Fruit fly (Drosophila melanogaster) whole organism, embryonic: ENCODE results near the gene CG1172.

Experiments
- ATbp ChIP-seq: fragments of 200-800 bp; sonication (Bioruptor generic); optimal IDR thresholded peaks from 2 replicates; lab custom pipeline; 2017; ENCODE audit warnings: missing biosample characterization, mild to moderate bottlenecking, missing genetic modification characterization, missing genetic modification reagents
- Abd-B ChIP-seq: fragments of 200-800 bp; sonication (Bioruptor generic); optimal IDR thresholded peaks from 2 replicates; lab custom pipeline; 2018; ENCODE audit warnings: missing biosample characterization, mild to moderate bottlenecking, missing genetic modification characterization, moderate library complexity
- BtbVII ChIP-seq: fragments of 200-800 bp; sonication (Bioruptor generic); optimal IDR thresholded peaks from 3 replicates; lab custom pipeline; 2017; ENCODE audit warnings: missing biosample characterization, mild to moderate bottlenecking, missing genetic modification characterization
- CG10147 ChIP-seq: fragments of 200-800 bp; sonication (Bioruptor generic); optimal IDR thresholded peaks from 2 replicates; lab custom pipeline; 2019; ENCODE audit warnings: missing biosample characterization, mild to moderate bottlenecking, missing genetic modification characterization, moderate library complexity
- CG14710 ChIP-seq: fragments of 200-800 bp; sonication (Bioruptor generic); optimal IDR thresholded peaks from 3 replicates; lab custom pipeline; 2019; ENCODE audit warnings: missing biosample characterization, mild to moderate bottlenecking, missing genetic modification characterization, moderate library complexity
- CG16863 ChIP-seq: fragments of 200-800 bp; sonication (Bioruptor generic); optimal IDR thresholded peaks from 3 replicates; lab custom pipeline; 2016; ENCODE audit warnings: missing biosample characterization, missing genetic modification characterization
- CG1832 ChIP-seq: fragments of 200-800 bp; sonication (Bioruptor generic); optimal IDR thresholded peaks from 2 replicates; lab custom pipeline; 2017; ENCODE audit warnings: missing biosample characterization, mild to moderate bottlenecking, missing genetic modification characterization, inconsistent platforms
- CG18476 ChIP-seq: fragments of 200-800 bp; sonication (Bioruptor generic); optimal IDR thresholded peaks from 2 replicates; lab custom pipeline; 2016; ENCODE audit warnings: missing biosample characterization, mild to moderate bottlenecking, missing genetic modification characterization
- CG18619 ChIP-seq: fragments of 200-800 bp; sonication (Bioruptor generic); optimal IDR thresholded peaks from 3 replicates; lab custom pipeline; 2017; ENCODE audit warnings: missing biosample characterization, mild to moderate bottlenecking, missing genetic modification characterization
- CG2199 ChIP-seq: fragments of 200-800 bp; sonication (Bioruptor generic); IDR thresholded peaks from 3 replicates; pipeline ENCODE4 v1.3.6; 2022; ENCODE audit warnings: missing biosample characterization, missing genetic modification characterization
- CG2202 ChIP-seq: fragments of 200-800 bp; sonication (Bioruptor generic); optimal IDR thresholded peaks from 2 replicates; lab custom pipeline; 2018; ENCODE audit warnings: missing biosample characterization, mild to moderate bottlenecking, missing genetic modification characterization
- CG3065 ChIP-seq: fragments of 200-800 bp; sonication (Bioruptor generic); optimal IDR thresholded peaks from 2 replicates; lab custom pipeline; 2016; ENCODE audit warnings: missing biosample characterization, missing genetic modification characterization
- CG34224 ChIP-seq: fragments of 200-800 bp; sonication (Bioruptor generic); IDR thresholded peaks from 3 replicates; pipeline ENCODE4 v1.3.6; 2022; ENCODE audit warnings: missing biosample characterization, missing genetic modification characterization; ENCODE audit not compliant: partially characterized antibody
- CG34376 ChIP-seq: fragments of 200-800 bp; sonication (Bioruptor generic); optimal IDR thresholded peaks from 2 replicates; lab custom pipeline; 2018; ENCODE audit warnings: missing biosample characterization, mild to moderate bottlenecking, missing genetic modification characterization
- CG42726 ChIP-seq: fragments of 200-800 bp; sonication (Bioruptor generic); IDR thresholded peaks from 2 replicates; pipeline ENCODE4 v1.3.6; 2022; ENCODE audit warnings: missing biosample characterization, missing genetic modification characterization; ENCODE audit not compliant: partially characterized antibody
- CG4424 ChIP-seq: fragments of 200-800 bp; sonication (Bioruptor generic); optimal IDR thresholded peaks from 3 replicates; lab custom pipeline; 2016; ENCODE audit warnings: missing biosample characterization, missing genetic modification characterization
- CG6765 ChIP-seq: fragments of 200-800 bp; sonication (Bioruptor generic); optimal IDR thresholded peaks from 3 replicates; lab custom pipeline; 2017; ENCODE audit warnings: missing biosample characterization, mild to moderate bottlenecking, missing genetic modification characterization
- Chrac-16 ChIP-seq: fragments of 200-800 bp; sonication (Bioruptor generic); optimal IDR thresholded peaks from 3 replicates; lab custom pipeline; 2016; ENCODE audit warnings: missing biosample characterization, missing genetic modification characterization
- Doc3 ChIP-seq: fragments of 200-800 bp; sonication (Bioruptor generic); IDR thresholded peaks from 3 replicates; pipeline ENCODE4 v1.3.6; 2022; ENCODE audit warnings: missing biosample characterization, missing genetic modification characterization; ENCODE audit not compliant: partially characterized antibody
- HLH3B ChIP-seq: fragments of 200-800 bp; sonication (Bioruptor generic); IDR thresholded peaks from 2 replicates; pipeline ENCODE4 v1.3.6; 2022; ENCODE audit warnings: missing biosample characterization, missing genetic modification characterization
- Hand ChIP-seq: fragments of 200-800 bp; sonication (Bioruptor generic); optimal IDR thresholded peaks from 2 replicates; lab custom pipeline; 2017; ENCODE audit warnings: mild to moderate bottlenecking, missing biosample characterization, missing genetic modification reagents, missing genetic modification characterization
- Kr ChIP-seq: fragments of 200-800 bp; sonication (Bioruptor generic); optimal IDR thresholded peaks from 2 replicates; lab custom pipeline; 2017; ENCODE audit warnings: missing biosample characterization, mild to moderate bottlenecking, missing genetic modification characterization
- MTF-1 ChIP-seq: fragments of 200-800 bp; sonication (Bioruptor generic); optimal IDR thresholded peaks from 2 replicates; lab custom pipeline; 2018; ENCODE audit warnings: missing biosample characterization, mild to moderate bottlenecking, missing genetic modification characterization, borderline replicate concordance
- Mrtf ChIP-seq: fragments of 200-800 bp; sonication (Bioruptor generic); IDR thresholded peaks from 3 replicates; pipeline ENCODE4 v1.3.6; 2022; ENCODE audit warnings: missing biosample characterization, missing genetic modification characterization
- Myb ChIP-seq: fragments of 200-800 bp; sonication (Bioruptor generic); optimal IDR thresholded peaks from 2 replicates; lab custom pipeline; 2016; ENCODE audit warnings: missing biosample characterization, missing genetic modification characterization
- NFAT ChIP-seq: fragments of 200-800 bp; sonication (Bioruptor generic); IDR thresholded peaks from 2 replicates; pipeline ENCODE4 v1.3.6; 2022; ENCODE audit warnings: missing biosample characterization, missing genetic modification characterization
- Optix ChIP-seq: fragments of 200-800 bp; sonication (Bioruptor generic); IDR thresholded peaks from 3 replicates; pipeline ENCODE4 v1.3.6; 2022; ENCODE audit warnings: missing biosample characterization, missing genetic modification characterization
- PHDP ChIP-seq: fragments of 200-800 bp; sonication (Bioruptor generic); optimal IDR thresholded peaks from 3 replicates; lab custom pipeline; 2018; ENCODE audit warnings: missing biosample characterization, mild to moderate bottlenecking, missing genetic modification characterization, moderate library complexity
- ab ChIP-seq: fragments of 200-800 bp; sonication (Bioruptor generic); optimal IDR thresholded peaks from 2 replicates; lab custom pipeline; 2016; ENCODE audit warnings: missing biosample characterization, missing genetic modification characterization
- abd-A ChIP-seq: fragments of 200-800 bp; sonication (Bioruptor generic); optimal IDR thresholded peaks from 3 replicates; lab custom pipeline; 2019; ENCODE audit warnings: missing biosample characterization, mild to moderate bottlenecking, missing genetic modification characterization, moderate library complexity
- bcd ChIP-seq: fragments of 200-800 bp; sonication (Bioruptor generic); optimal IDR thresholded peaks from 2 replicates; lab custom pipeline; 2017; ENCODE audit warnings: missing biosample characterization, mild to moderate bottlenecking, missing genetic modification characterization
- chm ChIP-seq: fragments of 200-800 bp; sonication (Bioruptor generic); IDR thresholded peaks from 2 replicates; pipeline ENCODE4 v1.3.6; 2022; ENCODE audit warnings: missing biosample characterization, missing genetic modification characterization
- dm ChIP-seq: fragments of 200-800 bp; sonication (Bioruptor generic); optimal IDR thresholded peaks from 3 replicates; lab custom pipeline; 2016; ENCODE audit warnings: missing biosample characterization, missing genetic modification characterization
- dmrt11E ChIP-seq: fragments of 200-800 bp; sonication (Bioruptor generic); optimal IDR thresholded peaks from 3 replicates; lab custom pipeline; 2018; ENCODE audit warnings: missing biosample characterization, mild to moderate bottlenecking, missing genetic modification characterization, moderate library complexity
- exex ChIP-seq: fragments of 200-800 bp; sonication (Bioruptor generic); optimal IDR thresholded peaks from 4 replicates; lab custom pipeline; 2018; ENCODE audit warnings: missing biosample characterization, mild to moderate bottlenecking, missing genetic modification characterization, moderate library complexity
- fd96Cb ChIP-seq: fragments of 200-800 bp; sonication (Bioruptor generic); optimal IDR thresholded peaks from 2 replicates; lab custom pipeline; 2018; ENCODE audit warnings: missing biosample characterization, mild to moderate bottlenecking, missing genetic modification characterization, moderate library complexity
- grn ChIP-seq: fragments of 200-800 bp; sonication (Bioruptor generic); optimal IDR thresholded peaks from 3 replicates; lab custom pipeline; 2017; ENCODE audit warnings: missing biosample characterization, missing genetic modification characterization
- gsb-n ChIP-seq: fragments of 200-800 bp; sonication (Bioruptor generic); optimal IDR thresholded peaks from 3 replicates; lab custom pipeline; 2018; ENCODE audit warnings: missing biosample characterization, mild to moderate bottlenecking, missing genetic modification characterization
- hkb ChIP-seq, 2 experiments: fragments of 200-800 bp in 1 of 2; fragments of >200 bp in 1 of 2; sonication (Bioruptor generic) in 1 of 2; IDR thresholded peaks in 1 of 2; optimal IDR thresholded peaks in 1 of 2; 2 replicates each; pipeline versions ENCODE4 v1.3.6 to Lab custom; 2017 to 2022; ENCODE audit warnings: missing biosample characterization in 1 of 2, missing genetic modification characterization in 1 of 2
- jumu ChIP-seq: fragments of 200-800 bp; sonication (Bioruptor generic); optimal IDR thresholded peaks from 3 replicates; lab custom pipeline; 2016; ENCODE audit warnings: missing biosample characterization, missing genetic modification characterization
- klu ChIP-seq: fragments of 200-800 bp; sonication (Bioruptor generic); IDR thresholded peaks from 2 replicates; pipeline ENCODE4 v1.3.6; 2022; ENCODE audit warnings: missing biosample characterization, missing genetic modification characterization
- mam ChIP-seq: fragments of 200-800 bp; sonication (Bioruptor generic); optimal IDR thresholded peaks from 3 replicates; lab custom pipeline; 2016; ENCODE audit warnings: missing biosample characterization, missing genetic modification characterization
- nerfin-2 ChIP-seq: fragments of 200-800 bp; sonication (Bioruptor generic); IDR thresholded peaks from 2 replicates; pipeline ENCODE4 v1.3.6; 2022; ENCODE audit warnings: missing biosample characterization, missing genetic modification characterization; ENCODE audit not compliant: partially characterized antibody
- prd ChIP-seq, 3 experiments: fragments of >200 bp in 2 of 3; fragments of 200-800 bp in 1 of 3; sonication (Bioruptor generic) in 1 of 3; optimal IDR thresholded peaks in 2 of 3; IDR thresholded peaks in 1 of 3; 2 replicates in 2 of 3; 3 replicates in 1 of 3; pipeline versions ENCODE4 v1.3.6 to Lab custom; 2017 to 2022; ENCODE audit warnings: missing biosample characterization in 1 of 3, missing genetic modification characterization in 1 of 3
- pum ChIP-seq: fragments of 200-800 bp; sonication (Bioruptor generic); optimal IDR thresholded peaks from 2 replicates; lab custom pipeline; 2016; ENCODE audit warnings: missing biosample characterization, missing genetic modification characterization
- seq ChIP-seq: fragments of 200-800 bp; sonication (Bioruptor generic); IDR thresholded peaks from 2 replicates; pipeline ENCODE4 v1.3.6; 2022; ENCODE audit warnings: missing biosample characterization, missing genetic modification characterization
- toy ChIP-seq: fragments of 200-800 bp; sonication (Bioruptor generic); IDR thresholded peaks from 2 replicates; pipeline ENCODE4 v1.3.6; 2022; ENCODE audit warnings: missing biosample characterization, missing genetic modification characterization
- wor ChIP-seq: fragments of 200-800 bp; sonication (Bioruptor generic); IDR thresholded peaks from 2 replicates; pipeline ENCODE4 v1.3.6; 2022; ENCODE audit warnings: missing biosample characterization, missing genetic modification characterization

The CG1172 gene

DNA sequence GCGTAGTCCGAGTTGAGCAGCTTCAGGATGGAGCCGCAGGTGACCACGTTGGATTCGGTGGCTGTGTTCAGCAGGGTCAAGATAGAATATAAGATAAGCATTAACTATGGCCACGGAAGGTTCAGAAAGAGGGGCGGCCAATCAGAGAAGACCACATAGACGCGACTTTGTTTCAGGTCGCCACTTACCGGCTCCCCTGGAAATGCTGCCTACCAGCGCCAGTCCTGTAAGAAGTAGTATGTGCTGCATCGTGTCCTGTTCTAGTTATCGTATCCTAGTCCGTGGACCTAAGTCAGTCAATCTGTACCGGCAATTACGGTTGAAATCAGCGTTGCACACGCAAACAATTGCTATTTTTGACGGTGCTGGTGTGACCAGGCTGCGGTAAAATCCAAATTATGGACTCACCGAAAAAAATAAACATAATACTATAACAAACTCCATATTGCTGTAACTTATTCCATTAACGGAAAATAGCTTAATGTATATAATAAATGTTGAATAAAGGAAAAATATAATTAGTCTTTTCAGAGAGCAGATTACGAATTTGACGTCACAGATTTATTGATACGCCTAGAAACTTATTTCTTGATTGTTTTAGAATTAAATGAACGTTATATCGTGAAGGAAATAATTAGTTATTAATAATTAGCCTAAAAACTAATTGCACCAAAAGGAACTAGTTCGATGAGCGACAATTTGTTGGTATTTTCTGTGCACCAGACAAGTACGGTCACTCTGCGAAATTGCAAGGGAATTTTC lies 39.2 kb upstream of the CG1172 start, which contains the start of the genes CG11999 and CG1161:
Gene CG11999 (minus strand): TSS at position 375 of the 762 bp plus-strand sequence.
Gene CG1161 (plus strand): TSS at position 720 of the 762 bp plus-strand sequence.
- no peak for TF ChIP-seq mam (GFP tag; lab: Kevin White, UChicago)
- no peak for TF ChIP-seq CG6765
- no peak for TF ChIP-seq MTF-1 (GFP tag; lab: Kevin White, UChicago)
- no peak for TF ChIP-seq CG42726 (GFP tag; lab: Robert Waterston, UW)
- TF ChIP-seq CG1832 (GFP tag; lab: Kevin White, UChicago) = no peak
- no peak for TF ChIP-seq bcd (GFP tag; lab: Kevin White, UChicago)
- TF ChIP-seq Myb = no peak
- no peak for TF ChIP-seq jumu (GFP tag; lab: Kevin White, UChicago)
- TF ChIP-seq CG16863 (GFP tag; lab: Kevin White, UChicago) = no peak
- no peak for TF ChIP-seq dm
- TF ChIP-seq CG10147 (GFP tag; lab: Kevin White, UChicago) = no peak
- TF ChIP-seq seq = no peak
- TF ChIP-seq CG3065 (GFP tag; lab: Kevin White, UChicago) = no peak
- TF ChIP-seq Hand (GFP tag; lab: Kevin White, UChicago) = no peak
- no peak for TF ChIP-seq HLH3B (GFP tag; lab: Robert Waterston, UW)
- no peak for TF ChIP-seq ATbp
- no peak for TF ChIP-seq nerfin-2 (GFP tag; lab: Robert Waterston, UW)
- TF ChIP-seq wor (GFP tag; lab: Robert Waterston, UW) = no peak
- TF ChIP-seq grn (GFP tag; lab: Kevin White, UChicago) = no peak
- TF ChIP-seq prd (optimal IDR thresholded peaks at IDR 0.05; lab: Kevin White, UChicago) = no peak
- TF ChIP-seq prd (GFP tag; IDR thresholded peaks at IDR 0.05; lab: Robert Waterston, UW) = no peak
- TF ChIP-seq BtbVII = no peak
- no peak for TF ChIP-seq toy
- no peak for TF ChIP-seq PHDP (tag; lab: Kevin White, UChicago)
- no peak for TF ChIP-seq klu
- TF ChIP-seq abd-A = no peak
- no peak for TF ChIP-seq gsb-n (tag; lab: Kevin White, UChicago)
- TF ChIP-seq NFAT = no peak
- no peak for TF ChIP-seq CG2202 (tag; lab: Kevin White, UChicago)
- TF ChIP-seq ab = no peak
- no peak for TF ChIP-seq CG18619 (GFP tag; lab: Kevin White, UChicago)
- TF ChIP-seq CG18476 = no peak
- TF ChIP-seq dmrt11E (tag; lab: Kevin White, UChicago) = peak; percentile 9
- TF ChIP-seq Chrac-16 (GFP tag; lab: Kevin White, UChicago) = peak; percentile 16
- no peak for TF ChIP-seq chm
- no peak for TF ChIP-seq Optix (GFP tag; lab: Robert Waterston, UW)
- no peak for TF ChIP-seq Abd-B (GFP tag; lab: Kevin White, UChicago)
- TF ChIP-seq exex = peak; percentile 17
- TF ChIP-seq Doc3 (GFP tag; lab: Robert Waterston, UW) = no peak
- no peak for TF ChIP-seq CG34376 (GFP tag; lab: Kevin White, UChicago)
- no peak for TF ChIP-seq hkb (optimal IDR thresholded peaks at IDR 0.05; lab: Kevin White, UChicago)
- TF ChIP-seq hkb (GFP tag; IDR thresholded peaks at IDR 0.05; lab: Robert Waterston, UW) = no peak
- TF ChIP-seq pum (GFP tag; lab: Kevin White, UChicago) = no peak
- no peak for TF ChIP-seq CG34224 (GFP tag; lab: Robert Waterston, UW)
- no peak for TF ChIP-seq Mrtf (GFP tag; lab: Robert Waterston, UW)
- TF ChIP-seq Kr (GFP tag; lab: Kevin White, UChicago) = no peak
- no peak for TF ChIP-seq fd96Cb (tag; lab: Kevin White, UChicago)
- TF ChIP-seq CG4424 (GFP tag; lab: Kevin White, UChicago) = peak; percentile 22
- TF ChIP-seq CG2199 = no peak
- TF ChIP-seq CG14710 (tag; lab: Kevin White, UChicago) = peak; percentile 64
